Fruit fly (Drosophila melanogaster): Measurements from ENCODE around the gene dpr2.
A peak's percentile ranks its signal among the peaks of the same experiment; 100 is the strongest.

DNA sequence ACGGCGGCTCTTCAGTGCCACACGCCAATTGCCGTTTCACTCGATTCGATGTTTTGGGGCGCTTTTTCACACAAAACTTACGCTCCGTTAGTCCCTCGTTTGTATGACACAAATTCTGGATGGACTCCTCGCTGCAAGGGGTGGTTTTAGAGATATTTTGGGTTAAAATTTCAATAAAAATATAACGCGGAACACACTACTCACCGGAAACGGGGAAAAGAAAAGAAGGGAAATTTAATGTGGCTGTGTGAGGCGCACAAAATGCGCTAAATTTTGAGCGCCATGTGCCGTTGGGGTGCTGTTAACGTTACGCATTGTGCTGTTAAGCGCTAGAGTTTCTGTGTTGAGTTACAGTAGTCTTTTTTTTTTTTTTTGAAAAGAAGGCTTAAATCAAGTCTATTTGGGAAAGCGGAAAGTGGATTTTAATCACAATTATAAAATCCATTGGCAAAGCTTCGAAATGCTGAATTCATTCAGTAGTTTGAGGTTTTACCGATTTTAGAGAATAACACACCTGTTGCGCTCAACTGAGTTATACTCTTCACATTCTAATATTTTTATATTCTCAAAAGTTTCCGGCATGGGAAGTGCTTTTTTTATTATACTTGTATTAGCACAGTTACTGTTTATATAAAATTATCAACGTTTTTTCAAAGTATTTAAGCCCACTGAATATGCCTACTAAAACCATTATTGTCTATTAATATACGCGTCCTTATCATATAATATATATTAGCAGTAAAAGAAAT lies 40.1 kb upstream of the dpr2 start, which contains the start of gene RpL9:
- TF ChIP-seq Crg-1 (GFP tag; optimal IDR thresholded peaks at IDR 0.05) (peak; percentile 43), bab1 (GFP tag; optimal IDR thresholded peaks at IDR 0.05) (peak; percentile 85), ovo (GFP tag; optimal IDR thresholded peaks at IDR 0.05) (peak; percentile 45), kay (GFP tag; ENCODE audit: borderline replicate concordance) (no peak), Hr96 (GFP tag; optimal IDR thresholded peaks at IDR 0.05) (peak; percentile 49), CG5204 (GFP tag; optimal IDR thresholded peaks at IDR 0.05) (peak; percentile 57), CG1620 (GFP tag; optimal IDR thresholded peaks at IDR 0.05) (peak; percentile 64)

Data from whole organism, adult.